Worm (Caenorhabditis elegans) whole organism, L2 larva: ENCODE data around the gene C44B7.7.

ENCODE experiments used
- C34F6.9 ChIP-seq: fragments of 150-350 bp; optimal IDR thresholded peaks from 2 replicates; lab custom pipeline; 2014; ENCODE audit warnings: missing biosample characterization, missing genetic modification characterization
- F13H6.1 ChIP-seq: sonication (generic microtip); optimal IDR thresholded peaks from 2 replicates; lab custom pipeline; 2016; ENCODE audit warnings: missing genetic modification characterization, missing compliant biosample characterization
- R02D3.7 ChIP-seq: fragments of 150-350 bp; optimal IDR thresholded peaks from 2 replicates; lab custom pipeline; 2014; ENCODE audit warnings: missing biosample characterization, missing genetic modification characterization
- Y55F3AM.14 ChIP-seq: fragments of 200-800 bp; sonication (Bioruptor generic); optimal IDR thresholded peaks from 2 replicates; lab custom pipeline; 2018; ENCODE audit warnings: mild to moderate bottlenecking, missing genetic modification characterization, missing compliant biosample characterization
- ZK546.5 ChIP-seq: sonication (generic microtip); optimal IDR thresholded peaks from 2 replicates; lab custom pipeline; 2017; ENCODE audit warnings: missing biosample characterization, missing genetic modification characterization
- alr-1 ChIP-seq: fragments of 150-350 bp; optimal IDR thresholded peaks from 2 replicates; lab custom pipeline; 2014; ENCODE audit warnings: missing biosample characterization, missing genetic modification characterization
- aly-2 ChIP-seq: fragments of 150-350 bp; optimal IDR thresholded peaks from 2 replicates; lab custom pipeline; 2014; ENCODE audit warnings: missing biosample characterization, missing genetic modification characterization
- ama-1 ChIP-seq: fragments of 150-350 bp; optimal IDR thresholded peaks from 2 replicates; lab custom pipeline; 2018; ENCODE audit warnings: inconsistent platforms
- blmp-1 ChIP-seq: sonication (generic microtip); optimal IDR thresholded peaks from 2 replicates; lab custom pipeline; 2017; ENCODE audit warnings: missing genetic modification characterization, mild to moderate bottlenecking, missing compliant biosample characterization, antibody characterized with exemption, moderate library complexity; ENCODE audit not compliant: insufficient read depth
- ceh-16 ChIP-seq: fragments of 150-350 bp; optimal IDR thresholded peaks from 2 replicates; lab custom pipeline; 2014; ENCODE audit warnings: missing biosample characterization, missing genetic modification characterization
- ceh-82 ChIP-seq: fragments of 150-350 bp; optimal IDR thresholded peaks from 2 replicates; lab custom pipeline; 2014; ENCODE audit warnings: missing biosample characterization, missing genetic modification characterization
- crh-2 ChIP-seq: sonication (generic microtip); optimal IDR thresholded peaks from 2 replicates; lab custom pipeline; 2017; ENCODE audit warnings: missing biosample characterization, missing genetic modification characterization
- dmd-4 ChIP-seq: sonication (generic microtip); optimal IDR thresholded peaks from 2 replicates; lab custom pipeline; 2017; ENCODE audit warnings: missing biosample characterization, missing genetic modification characterization
- egl-27 ChIP-seq: sonication (generic microtip); optimal IDR thresholded peaks from 3 replicates; lab custom pipeline; 2017; ENCODE audit warnings: missing biosample characterization, missing genetic modification reagents, missing genetic modification characterization
- elt-1 ChIP-seq: fragments of 150-350 bp; optimal IDR thresholded peaks from 2 replicates; lab custom pipeline; 2014; ENCODE audit warnings: missing biosample characterization, missing genetic modification characterization
- elt-3 ChIP-seq: sonication (generic microtip); optimal IDR thresholded peaks from 2 replicates; lab custom pipeline; 2017; ENCODE audit warnings: missing biosample characterization, missing genetic modification characterization
- fos-1 ChIP-seq: fragments of 150-350 bp; optimal IDR thresholded peaks from 2 replicates; lab custom pipeline; 2014; ENCODE audit warnings: missing biosample characterization, missing genetic modification characterization
- gmeb-1 ChIP-seq: fragments of 150-350 bp; optimal IDR thresholded peaks from 2 replicates; lab custom pipeline; 2014; ENCODE audit warnings: missing biosample characterization, missing genetic modification characterization
- lin-11 ChIP-seq: fragments of 150-350 bp; sonication (generic microtip); optimal IDR thresholded peaks from 2 replicates; lab custom pipeline; 2014; ENCODE audit warnings: missing biosample characterization, missing genetic modification characterization, inconsistent platforms, mixed read lengths
- lin-13 ChIP-seq: fragments of 150-350 bp; optimal IDR thresholded peaks from 2 replicates; lab custom pipeline; 2014; ENCODE audit warnings: missing biosample characterization, missing genetic modification reagents, missing genetic modification characterization
- lin-39 ChIP-seq: fragments of 150-350 bp; optimal IDR thresholded peaks from 2 replicates; lab custom pipeline; 2014; ENCODE audit warnings: missing biosample characterization, missing genetic modification reagents, missing genetic modification characterization
- lsy-2 ChIP-seq, 2 experiments: fragments of 150-350 bp in 1 of 2; sonication (generic microtip) in 1 of 2; optimal IDR thresholded peaks; 2 replicates each; lab custom pipeline; 2014 to 2017; ENCODE audit warnings: missing biosample characterization in 2 of 2, missing genetic modification characterization in 2 of 2
- mab-5 ChIP-seq: fragments of 150-350 bp; optimal IDR thresholded peaks from 2 replicates; lab custom pipeline; 2014; ENCODE audit warnings: missing biosample characterization, missing genetic modification characterization
- mbf-1 ChIP-seq: sonication (generic microtip); optimal IDR thresholded peaks from 2 replicates; lab custom pipeline; 2017; ENCODE audit warnings: missing biosample characterization, missing genetic modification characterization
- mdl-1 ChIP-seq, 2 experiments: fragments of 150-350 bp in 1 of 2; sonication (generic microtip) in 1 of 2; optimal IDR thresholded peaks; 2 replicates each; lab custom pipeline; 2017; ENCODE audit warnings: missing biosample characterization in 2 of 2, missing genetic modification characterization in 2 of 2
- nhr-10 ChIP-seq: sonication (generic microtip); optimal IDR thresholded peaks from 2 replicates; lab custom pipeline; 2017; ENCODE audit warnings: missing biosample characterization, missing genetic modification characterization
- nhr-11 ChIP-seq: fragments of 150-350 bp; optimal IDR thresholded peaks from 2 replicates; lab custom pipeline; 2014; ENCODE audit warnings: missing biosample characterization, missing genetic modification characterization
- nhr-12 ChIP-seq: fragments of 150-350 bp; optimal IDR thresholded peaks from 2 replicates; lab custom pipeline; 2014; ENCODE audit warnings: missing biosample characterization, missing genetic modification characterization
- nhr-129 ChIP-seq: fragments of 150-350 bp; optimal IDR thresholded peaks from 2 replicates; lab custom pipeline; 2014; ENCODE audit warnings: missing biosample characterization, missing genetic modification characterization
- nhr-21 ChIP-seq: fragments of 150-350 bp; optimal IDR thresholded peaks from 2 replicates; lab custom pipeline; 2014; ENCODE audit warnings: missing biosample characterization, missing genetic modification characterization
- nhr-23 ChIP-seq: fragments of 150-350 bp; optimal IDR thresholded peaks from 2 replicates; lab custom pipeline; 2014; ENCODE audit warnings: missing biosample characterization, missing genetic modification reagents, missing genetic modification characterization
- nhr-237 ChIP-seq: fragments of 150-350 bp; optimal IDR thresholded peaks from 2 replicates; lab custom pipeline; 2014; ENCODE audit warnings: missing biosample characterization, missing genetic modification characterization
- nhr-25 ChIP-seq: fragments of 150-350 bp; sonication (generic microtip); optimal IDR thresholded peaks from 3 replicates; lab custom pipeline; 2014; ENCODE audit warnings: missing biosample characterization, missing genetic modification characterization
- nhr-6 ChIP-seq: fragments of 150-350 bp; optimal IDR thresholded peaks from 2 replicates; lab custom pipeline; 2014; ENCODE audit warnings: missing biosample characterization, missing genetic modification characterization
- nhr-77 ChIP-seq: fragments of 150-350 bp; optimal IDR thresholded peaks from 2 replicates; lab custom pipeline; 2014; ENCODE audit warnings: missing biosample characterization, missing genetic modification characterization
- peb-1 ChIP-seq: fragments of 150-350 bp; optimal IDR thresholded peaks from 2 replicates; lab custom pipeline; 2014; ENCODE audit warnings: missing biosample characterization, missing genetic modification characterization
- sem-4 ChIP-seq: fragments of 150-350 bp; optimal IDR thresholded peaks from 2 replicates; lab custom pipeline; 2014; ENCODE audit warnings: missing biosample characterization, missing genetic modification reagents, missing genetic modification characterization
- skn-1 ChIP-seq: sonication (generic microtip); optimal IDR thresholded peaks from 2 replicates; lab custom pipeline; 2017; ENCODE audit warnings: missing biosample characterization, missing genetic modification characterization
- sma-3 ChIP-seq: sonication (generic microtip); optimal IDR thresholded peaks from 2 replicates; lab custom pipeline; 2016; ENCODE audit warnings: missing genetic modification reagents, missing genetic modification characterization, missing compliant biosample characterization
- sma-9 ChIP-seq, 2 experiments: fragments of 150-350 bp in 1 of 2; sonication (generic microtip) in 1 of 2; optimal IDR thresholded peaks; 2 replicates each; lab custom pipeline; 2014 to 2016; ENCODE audit warnings: missing genetic modification characterization in 2 of 2, mild to moderate bottlenecking in 1 of 2, missing biosample characterization in 1 of 2, missing compliant biosample characterization in 1 of 2, missing genetic modification reagents in 1 of 2, moderate library complexity in 1 of 2
- snpc-4 ChIP-seq: fragments of 150-350 bp; optimal IDR thresholded peaks from 2 replicates; lab custom pipeline; 2014; ENCODE audit warnings: missing biosample characterization, missing genetic modification characterization
- unc-39 ChIP-seq: fragments of 150-350 bp; optimal IDR thresholded peaks from 2 replicates; lab custom pipeline; 2014; ENCODE audit warnings: missing biosample characterization, missing genetic modification characterization
- unc-55 ChIP-seq: fragments of 150-350 bp; sonication (generic microtip); optimal IDR thresholded peaks from 3 replicates; lab custom pipeline; 2014; ENCODE audit warnings: missing biosample characterization, missing genetic modification reagents, missing genetic modification characterization
- unc-62 ChIP-seq: fragments of 150-350 bp; optimal IDR thresholded peaks from 2 replicates; lab custom pipeline; 2014; ENCODE audit warnings: missing biosample characterization, missing genetic modification reagents, missing genetic modification characterization
- zag-1 ChIP-seq: fragments of 150-350 bp; optimal IDR thresholded peaks from 2 replicates; lab custom pipeline; 2014; ENCODE audit warnings: missing biosample characterization, missing genetic modification characterization
- ztf-1 ChIP-seq: fragments of 200-800 bp; sonication (Bioruptor generic); conservative IDR thresholded peaks from 2 replicates; pipeline ENCODE4 v1.3.6; 2022; ENCODE audit warnings: missing genetic modification characterization, missing compliant biosample characterization
- ztf-11 ChIP-seq: sonication (generic microtip); optimal IDR thresholded peaks from 2 replicates; lab custom pipeline; 2017; ENCODE audit warnings: missing biosample characterization, missing genetic modification characterization
- ztf-4 ChIP-seq: fragments of 150-350 bp; optimal IDR thresholded peaks from 2 replicates; lab custom pipeline; 2014; ENCODE audit warnings: missing biosample characterization, missing genetic modification characterization

Gene C44B7.7

DNA sequence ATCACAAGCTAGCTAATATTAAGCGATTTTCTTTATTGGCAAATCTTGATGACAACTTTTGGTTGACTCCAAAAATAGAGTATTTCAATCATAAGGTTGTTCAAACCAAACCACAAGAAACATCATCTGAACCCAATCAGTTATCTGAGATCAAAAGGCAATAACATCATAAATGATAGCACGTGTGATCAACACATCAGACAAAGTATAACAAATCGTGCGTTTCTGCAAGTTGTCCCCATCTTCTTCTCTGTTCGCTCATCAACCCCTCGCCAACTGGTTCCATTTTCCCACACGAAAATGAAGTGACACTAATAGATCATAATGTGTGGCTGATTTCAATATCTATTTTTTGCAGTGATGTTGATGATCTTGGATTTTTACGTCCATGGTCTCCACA lies 30.7 kb downstream of the C44B7.7 start:
- peak; percentile 43 for TF ChIP-seq fos-1 (tag; lab: Kevin White, UChicago)
- peak; percentile 91 for TF ChIP-seq nhr-21 (tag; lab: Kevin White, UChicago)
- no peak for TF ChIP-seq sem-4
- peak; percentile 16 for TF ChIP-seq ztf-4 (tag; lab: Kevin White, UChicago)
- peak; percentile 65 for TF ChIP-seq ama-1 (lab: Kevin White, UChicago)
- TF ChIP-seq snpc-4: no peak
- TF ChIP-seq lsy-2 (tag; optimal IDR thresholded peaks at IDR 0.05; lab: Kevin White, UChicago): peak in 1 of 2 experiments; percentile 63
- no peak for TF ChIP-seq nhr-11 (tag; lab: Kevin White, UChicago)
- no peak for TF ChIP-seq ztf-1 (GFP tag; lab: Robert Waterston, UW)
- TF ChIP-seq unc-62: no peak
- TF ChIP-seq nhr-129 (tag; lab: Kevin White, UChicago): peak; percentile 87
- TF ChIP-seq mab-5: no peak
- peak; percentile 59 to 81 for TF ChIP-seq mdl-1 (tag; optimal IDR thresholded peaks at IDR 0.05; lab: Kevin White, UChicago)
- TF ChIP-seq elt-1 (tag; lab: Kevin White, UChicago): no peak
- TF ChIP-seq nhr-12 (tag; lab: Kevin White, UChicago): no peak
- no peak for TF ChIP-seq ceh-82 (tag; lab: Kevin White, UChicago)
- no peak for TF ChIP-seq unc-39
- TF ChIP-seq skn-1: no peak
- TF ChIP-seq ceh-16 (tag; lab: Kevin White, UChicago): no peak
- no peak for TF ChIP-seq nhr-10 (tag; lab: Kevin White, UChicago)
- TF ChIP-seq ztf-11 (tag; lab: Kevin White, UChicago): no peak
- TF ChIP-seq C34F6.9 (tag; lab: Kevin White, UChicago): peak; percentile 29
- no peak for TF ChIP-seq alr-1
- no peak for TF ChIP-seq zag-1 (tag; lab: Kevin White, UChicago)
- TF ChIP-seq peb-1: no peak
- TF ChIP-seq gmeb-1 (tag; lab: Kevin White, UChicago): peak; percentile 30
- no peak for TF ChIP-seq mbf-1 (tag; lab: Kevin White, UChicago)
- no peak for TF ChIP-seq unc-55
- peak; percentile 82 for TF ChIP-seq sma-3 (GFP tag; lab: Kevin White, UChicago)
- TF ChIP-seq blmp-1 (tag; lab: Kevin White, UChicago): peak; percentile 90
- TF ChIP-seq crh-2 (tag; lab: Kevin White, UChicago): peak; percentile 61
- no peak for TF ChIP-seq lin-13 (GFP tag; lab: Kevin White, UChicago)
- peak; percentile 97 for TF ChIP-seq egl-27 (tag; lab: Kevin White, UChicago)
- no peak for TF ChIP-seq nhr-23 (tag; lab: Kevin White, UChicago)
- peak; percentile 89 for TF ChIP-seq Y55F3AM.14 (GFP tag; lab: Kevin White, UChicago)
- no peak for TF ChIP-seq nhr-237
- peak; percentile 97 for TF ChIP-seq sma-9 (GFP tag; optimal IDR thresholded peaks at IDR 0.05; lab: Kevin White, UChicago)
- no peak for TF ChIP-seq sma-9 (tag; optimal IDR thresholded peaks at IDR 0.05; lab: Kevin White, UChicago)
- no peak for TF ChIP-seq R02D3.7
- TF ChIP-seq nhr-6 (tag; lab: Kevin White, UChicago): peak; percentile 56
- TF ChIP-seq lin-11 (tag; lab: Kevin White, UChicago): no peak
- no peak for TF ChIP-seq ZK546.5 (tag; lab: Kevin White, UChicago)
- TF ChIP-seq elt-3: no peak
- TF ChIP-seq lin-39 (tag; lab: Kevin White, UChicago): no peak
- no peak for TF ChIP-seq dmd-4 (tag; lab: Kevin White, UChicago)
- peak; percentile 90 for TF ChIP-seq nhr-25
- TF ChIP-seq nhr-77 (tag; lab: Kevin White, UChicago): no peak
- TF ChIP-seq F13H6.1 (tag; lab: Kevin White, UChicago): no peak
- no peak for TF ChIP-seq aly-2 (tag; lab: Kevin White, UChicago)
- TF ChIP-seq, all 48 proteins: peak for 17
